Worm (Caenorhabditis elegans) whole organism, L4/young adult: Measurements from ENCODE around the gene wht-6.

ENCODE experiments used
- W03F9.2 ChIP-seq: fragments of 150-350 bp; optimal IDR thresholded peaks from 2 replicates; lab custom pipeline; 2014; ENCODE audit warnings: missing biosample characterization, missing genetic modification characterization
- dao-5 ChIP-seq: sonication (generic microtip); optimal IDR thresholded peaks from 2 replicates; lab custom pipeline; 2016; ENCODE audit warnings: missing genotype, missing genetic modification characterization, moderate library complexity, missing compliant biosample characterization

The wht-6 gene

ce11 chrIII:6519949-6520348, 48.4 kb downstream of the wht-6 start, which contains the start of gene C09E7.10:
Gene C09E7.10 (minus strand): TSS chrIII:6520049.
- no peak for TF ChIP-seq W03F9.2 (tag; lab: Kevin White, UChicago)
- no peak for TF ChIP-seq dao-5 (tag; lab: Kevin White, UChicago)
